Worm (Caenorhabditis elegans) whole organism, young adult: ENCODE measurements around the gene ZK1193.2.

ENCODE experiments used
- B0019.2 ChIP-seq: fragments of 200-800 bp; sonication (Bioruptor generic); conservative IDR thresholded peaks from 2 replicates; pipeline ENCODE4 v1.3.6; 2022; ENCODE audit warnings: missing genetic modification reagents, missing genetic modification characterization, missing compliant biosample characterization
- B0336.3 ChIP-seq: fragments of 200-800 bp; sonication (Bioruptor generic); IDR thresholded peaks from 2 replicates; pipeline ENCODE4 v1.3.6; 2022; ENCODE audit warnings: missing genetic modification characterization, missing compliant biosample characterization
- F10E7.11 ChIP-seq: sonication (generic microtip); optimal IDR thresholded peaks from 2 replicates; lab custom pipeline; 2017; ENCODE audit warnings: mild to moderate bottlenecking, missing genetic modification characterization, moderate library complexity, missing compliant biosample characterization
- F23B12.7 ChIP-seq: sonication (generic microtip); optimal IDR thresholded peaks from 2 replicates; lab custom pipeline; 2017; ENCODE audit warnings: missing genetic modification characterization, mild to moderate bottlenecking, missing compliant biosample characterization, antibody characterized with exemption, moderate library complexity; ENCODE audit not compliant: insufficient read depth
- F49E8.2 ChIP-seq: sonication (generic microtip); optimal IDR thresholded peaks from 3 replicates; lab custom pipeline; 2017; ENCODE audit warnings: missing genetic modification characterization, mild to moderate bottlenecking, missing compliant biosample characterization, antibody characterized with exemption, moderate library complexity; ENCODE audit not compliant: insufficient read depth
- K12H6.12 ChIP-seq: fragments of 200-800 bp; sonication (Bioruptor generic); optimal IDR thresholded peaks from 2 replicates; lab custom pipeline; 2018; ENCODE audit warnings: mild to moderate bottlenecking, missing genetic modification characterization, missing compliant biosample characterization
- Y53F4B.3 ChIP-seq: fragments of 200-800 bp; sonication (Bioruptor generic); IDR thresholded peaks from 2 replicates; pipeline ENCODE4 v1.3.6; 2022; ENCODE audit warnings: missing genetic modification reagents, missing genetic modification characterization, missing compliant biosample characterization
- Y67H2A.10 ChIP-seq: fragments of 200-800 bp; sonication (Bioruptor generic); conservative IDR thresholded peaks from 2 replicates; pipeline ENCODE4 v1.3.6; 2022; ENCODE audit warnings: missing genetic modification reagents, missing genetic modification characterization, missing compliant biosample characterization
- ZK185.1 ChIP-seq: sonication (generic microtip); optimal IDR thresholded peaks from 2 replicates; lab custom pipeline; 2016; ENCODE audit warnings: mild to moderate bottlenecking, missing genetic modification characterization, missing compliant biosample characterization; ENCODE audit not compliant: poor library complexity, severe bottlenecking
- aptf-3 ChIP-seq: fragments of 200-800 bp; sonication (Bioruptor generic); IDR thresholded peaks from 2 replicates; pipeline ENCODE4 v1.3.6; 2022; ENCODE audit warnings: missing genetic modification characterization, missing compliant biosample characterization
- attf-5 ChIP-seq: fragments of 200-800 bp; sonication (Bioruptor generic); optimal IDR thresholded peaks from 2 replicates; lab custom pipeline; 2018; ENCODE audit warnings: mild to moderate bottlenecking, missing genetic modification characterization, missing compliant biosample characterization
- cebp-1 ChIP-seq, 2 experiments: fragments of 200-800 bp in 1 of 2; sonication (Bioruptor generic) in 1 of 2; sonication (generic microtip) in 1 of 2; IDR thresholded peaks in 1 of 2; optimal IDR thresholded peaks in 1 of 2; 2 replicates each; pipeline versions ENCODE4 v1.3.6 to Lab custom; 2017 to 2022; ENCODE audit warnings: missing compliant biosample characterization in 2 of 2, missing genetic modification characterization in 2 of 2, mild to moderate bottlenecking in 1 of 2, missing genetic modification reagents in 1 of 2, moderate library complexity in 1 of 2
- ceh-40 ChIP-seq: fragments of 200-800 bp; sonication (Bioruptor generic); IDR thresholded peaks from 2 replicates; pipeline ENCODE4 v1.3.6; 2022; ENCODE audit warnings: missing genetic modification characterization, missing compliant biosample characterization
- dox-1 ChIP-seq: fragments of 200-800 bp; sonication (Bioruptor generic); IDR thresholded peaks from 2 replicates; pipeline ENCODE4 v1.3.6; 2022; ENCODE audit warnings: missing genetic modification reagents, missing genetic modification characterization, missing compliant biosample characterization
- efl-1 ChIP-seq: fragments of 150-350 bp; optimal IDR thresholded peaks from 2 replicates; lab custom pipeline; 2014; ENCODE audit warnings: missing biosample characterization, missing genetic modification reagents, missing genetic modification characterization
- egl-44 ChIP-seq: fragments of 200-800 bp; sonication (Bioruptor generic); IDR thresholded peaks from 2 replicates; pipeline ENCODE4 v1.3.6; 2022; ENCODE audit warnings: missing genetic modification reagents, missing genetic modification characterization, missing compliant biosample characterization
- fkh-3 ChIP-seq: sonication (generic microtip); optimal IDR thresholded peaks from 2 replicates; lab custom pipeline; 2016; ENCODE audit warnings: mild to moderate bottlenecking, missing genetic modification characterization, missing compliant biosample characterization
- hmg-1.2 ChIP-seq: fragments of 200-800 bp; sonication (Bioruptor generic); IDR thresholded peaks from 2 replicates; pipeline ENCODE4 v1.3.6; 2022; ENCODE audit warnings: missing genetic modification reagents, missing genetic modification characterization, missing compliant biosample characterization
- hmg-20 ChIP-seq: fragments of 200-800 bp; sonication (Bioruptor generic); IDR thresholded peaks from 2 replicates; pipeline ENCODE4 v1.3.6; 2022; ENCODE audit warnings: missing genetic modification reagents, missing genetic modification characterization, missing compliant biosample characterization
- let-607 ChIP-seq, 2 experiments: fragments of 200-800 bp in 1 of 2; sonication (Bioruptor generic) in 1 of 2; sonication (generic microtip) in 1 of 2; optimal IDR thresholded peaks; 2 replicates each; lab custom pipeline; 2016 to 2018; ENCODE audit warnings: mild to moderate bottlenecking in 2 of 2, missing compliant biosample characterization in 2 of 2, missing genetic modification characterization in 2 of 2, moderate library complexity in 2 of 2, missing genotype in 1 of 2
- lin-35 ChIP-seq, 3 experiments: fragments of 150-350 bp in 2 of 3; sonication (generic microtip) in 1 of 3; optimal IDR thresholded peaks; 2 replicates each; lab custom pipeline; 2014 to 2018; ENCODE audit warnings: missing biosample characterization in 3 of 3, missing genetic modification characterization in 3 of 3, missing genetic modification reagents in 3 of 3
- lin-40 ChIP-seq: sonication (generic microtip); optimal IDR thresholded peaks from 2 replicates; lab custom pipeline; 2016; ENCODE audit warnings: missing genetic modification characterization, mild to moderate bottlenecking, missing compliant biosample characterization, missing genotype, missing genetic modification reagents
- lin-54 ChIP-seq: fragments of 200-800 bp; sonication (Bioruptor generic); optimal IDR thresholded peaks from 2 replicates; lab custom pipeline; 2018; ENCODE audit warnings: mild to moderate bottlenecking, missing genetic modification characterization, missing compliant biosample characterization
- lsl-1 ChIP-seq: fragments of 200-800 bp; sonication (Bioruptor generic); optimal IDR thresholded peaks from 2 replicates; lab custom pipeline; 2018; ENCODE audit warnings: mild to moderate bottlenecking, missing genetic modification characterization, moderate library complexity, missing compliant biosample characterization
- madf-3 ChIP-seq: fragments of 200-800 bp; sonication (Bioruptor generic); IDR thresholded peaks from 2 replicates; pipeline ENCODE4 v1.3.6; 2022; ENCODE audit warnings: missing genetic modification reagents, missing genetic modification characterization, missing compliant biosample characterization
- madf-6 ChIP-seq: fragments of 200-800 bp; sonication (Bioruptor generic); IDR thresholded peaks from 2 replicates; pipeline ENCODE4 v1.3.6; 2022; ENCODE audit warnings: missing genetic modification reagents, missing genetic modification characterization, missing compliant biosample characterization
- mcd-1 ChIP-seq: fragments of 200-800 bp; sonication (Bioruptor generic); IDR thresholded peaks from 2 replicates; pipeline ENCODE4 v1.3.6; 2022; ENCODE audit warnings: missing genetic modification reagents, missing genetic modification characterization, missing compliant biosample characterization
- nfyb-1 ChIP-seq: fragments of 200-800 bp; sonication (Bioruptor generic); IDR thresholded peaks from 2 replicates; pipeline ENCODE4 v1.3.6; 2022; ENCODE audit warnings: missing genetic modification reagents, missing genetic modification characterization, missing compliant biosample characterization
- nhr-80 ChIP-seq: sonication (generic microtip); optimal IDR thresholded peaks from 2 replicates; lab custom pipeline; 2016; ENCODE audit warnings: missing genetic modification characterization, missing compliant biosample characterization
- rcor-1 ChIP-seq: fragments of 200-800 bp; sonication (Bioruptor generic); IDR thresholded peaks from 2 replicates; pipeline ENCODE4 v1.3.6; 2022; ENCODE audit warnings: missing genetic modification reagents, missing genetic modification characterization, missing compliant biosample characterization
- snpc-4 ChIP-seq, 5 experiments: fragments of 150-350 bp in 1 of 5; sonication (generic microtip) in 4 of 5; optimal IDR thresholded peaks; 2 replicates each; lab custom pipeline; 2014 to 2018; ENCODE audit warnings: missing genetic modification characterization in 5 of 5, missing biosample characterization in 3 of 5, antibody characterized with exemption in 2 of 5, mild to moderate bottlenecking in 2 of 5, missing compliant biosample characterization in 2 of 5, missing genotype in 2 of 5, moderate library complexity in 2 of 5, missing genetic modification reagents in 1 of 5
- sptf-2 ChIP-seq: fragments of 200-800 bp; sonication (Bioruptor generic); optimal IDR thresholded peaks from 2 replicates; lab custom pipeline; 2018; ENCODE audit warnings: mild to moderate bottlenecking, missing genetic modification characterization, missing compliant biosample characterization
- unc-130 ChIP-seq: sonication (generic microtip); optimal IDR thresholded peaks from 2 replicates; lab custom pipeline; 2016; ENCODE audit warnings: missing genetic modification reagents, missing genetic modification characterization, missing compliant biosample characterization
- ztf-6 ChIP-seq: fragments of 200-800 bp; sonication (Bioruptor generic); IDR thresholded peaks from 2 replicates; pipeline ENCODE4 v1.3.6; 2022; ENCODE audit warnings: missing genetic modification reagents, missing genetic modification characterization, missing compliant biosample characterization

The ZK1193.2 gene

DNA sequence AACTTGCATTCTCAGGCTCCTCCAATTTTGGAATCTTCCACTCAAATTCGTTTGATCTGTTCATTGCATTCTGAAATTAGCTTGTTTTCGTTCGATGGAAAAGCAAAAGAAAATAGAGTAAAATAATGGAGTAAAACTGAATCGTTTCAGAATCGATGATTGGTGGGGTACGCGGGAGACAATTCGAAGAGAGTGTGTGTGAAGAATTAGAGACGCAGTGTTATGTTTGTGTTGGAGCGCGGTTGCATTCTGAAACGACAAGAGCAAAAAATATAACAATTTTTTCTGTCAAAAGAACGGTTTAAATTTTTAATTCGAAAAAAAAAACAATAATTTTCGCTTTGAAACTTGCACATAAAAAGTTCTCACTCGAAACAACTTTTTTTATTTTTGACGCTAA, 36.7 kb downstream of the ZK1193.2 start, which contains the start of gene ceh-93:
Gene ceh-93, minus strand, starts transcription at position 70 of the 400 bp plus-strand sequence.
- peak; percentile 50 for TF ChIP-seq mcd-1 (GFP tag; lab: Robert Waterston, UW)
- TF ChIP-seq cebp-1 (GFP tag; IDR thresholded peaks at IDR 0.05; lab: Robert Waterston, UW), result no peak
- no peak for TF ChIP-seq cebp-1 (tag; optimal IDR thresholded peaks at IDR 0.05; lab: Kevin White, UChicago)

DNA sequence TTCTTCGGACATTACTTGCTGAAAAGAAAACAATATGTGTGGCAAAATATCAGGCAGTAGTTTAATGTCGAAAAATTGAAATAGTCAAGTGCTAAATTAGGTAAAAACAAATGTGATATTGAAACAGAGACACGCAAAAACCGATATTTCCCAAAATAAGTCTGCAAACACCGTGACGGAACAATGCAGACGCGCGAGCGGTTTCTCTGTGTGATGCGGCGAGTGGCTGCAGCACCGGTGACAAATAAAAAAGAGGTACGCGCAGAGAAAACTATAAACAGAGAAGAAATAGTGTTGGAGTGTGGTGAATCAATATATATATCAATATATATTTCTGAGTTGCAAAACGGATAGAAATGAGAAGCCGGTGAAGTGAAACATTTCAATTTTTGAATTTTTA, 42.7 kb downstream of the ZK1193.2 start, which contains the start of gene ife-2:
Gene ife-2, minus strand, starts transcription at position 18 of the 400 bp plus-strand sequence.
- TF ChIP-seq snpc-4 (GFP tag; optimal IDR thresholded peaks at IDR 0.05; lab: Kevin White, UChicago), result no peak
- TF ChIP-seq snpc-4 (tag; optimal IDR thresholded peaks at IDR 0.05; lab: Kevin White, UChicago), result peak in 2 of 4 experiments; percentile 20 to 55
- TF ChIP-seq efl-1 (GFP tag; lab: Kevin White, UChicago), result no peak
- peak; percentile 14 for TF ChIP-seq K12H6.12 (tag; lab: Kevin White, UChicago)
- peak; percentile 72 for TF ChIP-seq lin-40 (tag; lab: Kevin White, UChicago)
- TF ChIP-seq dox-1 (GFP tag; lab: Robert Waterston, UW), result peak; percentile 50; the same call in 1 of the 2 replicates
- TF ChIP-seq nhr-80 (tag; lab: Kevin White, UChicago), result peak; percentile 43
- peak in 1 of 3 experiments; percentile 48 for TF ChIP-seq lin-35 (GFP tag; optimal IDR thresholded peaks at IDR 0.05; lab: Kevin White, UChicago)
- TF ChIP-seq F10E7.11 (tag; lab: Kevin White, UChicago), result no peak
- TF ChIP-seq unc-130 (GFP tag; lab: Kevin White, UChicago), result no peak
- peak; percentile 11 for TF ChIP-seq F23B12.7 (tag; lab: Kevin White, UChicago)
- TF ChIP-seq let-607 (tag; optimal IDR thresholded peaks at IDR 0.05; lab: Kevin White, UChicago), result peak; percentile 53 to 74
- TF ChIP-seq hmg-1.2 (GFP tag; lab: Robert Waterston, UW), result 0 out of 2 replicates have a peak, but pooled peaks have one; percentile 15
- TF ChIP-seq mcd-1 (GFP tag; lab: Robert Waterston, UW), result peak; percentile 47; the same call in 1 of the 2 replicates
- peak; percentile 37; the same call in 1 of the 2 replicates for TF ChIP-seq rcor-1 (GFP tag; lab: Robert Waterston, UW)
- TF ChIP-seq ZK185.1 (tag; lab: Kevin White, UChicago), result peak; percentile 75
- no peak for TF ChIP-seq ztf-6 (GFP tag; lab: Robert Waterston, UW)
- TF ChIP-seq nfyb-1 (GFP tag; lab: Robert Waterston, UW), result 0 out of 2 replicates have a peak, but pooled peaks have one; percentile 61
- TF ChIP-seq B0336.3 (GFP tag; lab: Robert Waterston, UW), result no peak

DNA sequence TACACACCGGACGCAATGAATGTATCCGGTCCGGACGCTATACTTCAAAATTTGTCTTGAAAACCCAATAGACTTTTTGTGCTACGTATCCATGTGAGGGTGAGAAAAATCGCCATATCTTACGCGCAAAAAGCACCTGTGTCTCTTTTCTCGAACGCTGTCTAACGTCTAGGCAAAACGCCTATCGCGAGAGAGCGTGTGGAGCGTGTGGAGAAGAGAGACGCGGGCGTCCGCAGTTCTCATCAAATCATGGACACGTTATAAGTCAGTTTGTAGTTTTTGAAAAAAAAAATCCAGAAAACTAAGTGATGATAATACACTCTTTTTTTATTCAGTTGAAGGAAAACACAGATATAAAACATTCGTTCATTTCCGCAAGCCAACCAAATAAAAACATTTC, 44.4 kb downstream of the ZK1193.2 start:
- TF ChIP-seq hmg-20 (GFP tag; lab: Robert Waterston, UW), result no peak
- TF ChIP-seq mcd-1 (GFP tag; lab: Robert Waterston, UW), result 0 out of 2 replicates have a peak, but pooled peaks have one; percentile 7
- no peak for TF ChIP-seq F49E8.2
- TF ChIP-seq attf-5 (GFP tag; lab: Kevin White, UChicago), result peak; percentile 45
- TF ChIP-seq madf-3 (GFP tag; lab: Robert Waterston, UW), result no peak
- TF ChIP-seq let-607 (tag; optimal IDR thresholded peaks at IDR 0.05; lab: Kevin White, UChicago), result peak; percentile 57 to 62
- no peak for TF ChIP-seq sptf-2 (GFP tag; lab: Kevin White, UChicago)
- no peak for TF ChIP-seq Y53F4B.3 (GFP tag; lab: Robert Waterston, UW)
- TF ChIP-seq B0019.2 (GFP tag; lab: Robert Waterston, UW), result no peak
- TF ChIP-seq lin-54 (GFP tag; lab: Kevin White, UChicago), result no peak
- TF ChIP-seq egl-44 (GFP tag; lab: Robert Waterston, UW), result no peak
- TF ChIP-seq lin-40 (tag; lab: Kevin White, UChicago), result peak; percentile 26
- no peak for TF ChIP-seq lsl-1 (GFP tag; lab: Kevin White, UChicago)
- peak; percentile 16 for TF ChIP-seq nhr-80 (tag; lab: Kevin White, UChicago)
- 0 out of 2 replicates have a peak, but pooled peaks have one; percentile 22 for TF ChIP-seq dox-1 (GFP tag; lab: Robert Waterston, UW)
- TF ChIP-seq hmg-1.2 (GFP tag; lab: Robert Waterston, UW), result peak; percentile 53; the same call in 1 of the 2 replicates
- TF ChIP-seq ceh-40, result no peak
- no peak for TF ChIP-seq madf-6 (GFP tag; lab: Robert Waterston, UW)
- TF ChIP-seq aptf-3 (GFP tag; lab: Robert Waterston, UW), result no peak
- no peak for TF ChIP-seq fkh-3 (tag; lab: Kevin White, UChicago)
- no peak for TF ChIP-seq Y67H2A.10
